Fruit fly (Drosophila melanogaster): Measurements from ENCODE around the gene ClpP.

ClpP gene

dm6 chr2L:10333091-10333991, 23.3 kb upstream of the ClpP start, which contains the start of gene GATAd:
Gene GATAd, plus strand, starts transcription at chr2L:10333734.
- peak; percentile 38 for TF ChIP-seq pad (GFP tag; optimal IDR thresholded peaks at IDR 0.05)
- no peak for TF ChIP-seq tj (GFP tag; optimal IDR thresholded peaks at IDR 0.05)
- TF ChIP-seq kay (GFP tag; ENCODE audit: borderline replicate concordance), result peak; percentile 98
- TF ChIP-seq bab1 (GFP tag; optimal IDR thresholded peaks at IDR 0.05), result peak; percentile 41
- peak; percentile 30 for TF ChIP-seq CG33017 (tag; optimal IDR thresholded peaks at IDR 0.05)
- peak; percentile 23 for TF ChIP-seq Mnt (GFP tag; optimal IDR thresholded peaks at IDR 0.05)
- no peak for TF ChIP-seq CG7045 (GFP tag; optimal IDR thresholded peaks at IDR 0.05)
- peak; percentile 8 for TF ChIP-seq CG7101 (tag; optimal IDR thresholded peaks at IDR 0.05)
- TF ChIP-seq CG12768 (GFP tag; optimal IDR thresholded peaks at IDR 0.05), result peak; percentile 15

- TF ChIP-seq cnc (optimal IDR thresholded peaks at IDR 0.05), result no peak
- TF ChIP-seq CG12768 (GFP tag; optimal IDR thresholded peaks at IDR 0.05), result no peak
- no peak for TF ChIP-seq CG11617 (GFP tag; optimal IDR thresholded peaks at IDR 0.05)
- TF ChIP-seq CG5204 (GFP tag; optimal IDR thresholded peaks at IDR 0.05), result no peak
- no peak for TF ChIP-seq CG33017 (tag; optimal IDR thresholded peaks at IDR 0.05)
- no peak for TF ChIP-seq toe (GFP tag; optimal IDR thresholded peaks at IDR 0.05)
- TF ChIP-seq Crg-1 (GFP tag; optimal IDR thresholded peaks at IDR 0.05), result no peak
- TF ChIP-seq CG7101 (tag; optimal IDR thresholded peaks at IDR 0.05), result no peak
- TF ChIP-seq CG1620 (GFP tag; optimal IDR thresholded peaks at IDR 0.05), result no peak
- no peak for TF ChIP-seq Hr96 (GFP tag; optimal IDR thresholded peaks at IDR 0.05)
- TF ChIP-seq cic (GFP tag; optimal IDR thresholded peaks at IDR 0.05), result no peak
- TF ChIP-seq bab1 (GFP tag; optimal IDR thresholded peaks at IDR 0.05), result no peak
Measured at dm6 chr2L:10334213-10334612, 22.4 kb upstream of the ClpP start.

- TF ChIP-seq CG33017 (tag; optimal IDR thresholded peaks at IDR 0.05), result peak; percentile 56
- peak; percentile 98 for TF ChIP-seq kay (GFP tag; ENCODE audit: borderline replicate concordance)
- peak; percentile 61 for TF ChIP-seq Crg-1 (GFP tag; optimal IDR thresholded peaks at IDR 0.05)
- TF ChIP-seq CG11617 (GFP tag; optimal IDR thresholded peaks at IDR 0.05), result peak; percentile 68
- TF ChIP-seq bab1 (GFP tag; optimal IDR thresholded peaks at IDR 0.05), result peak; percentile 62
- TF ChIP-seq tj (GFP tag; optimal IDR thresholded peaks at IDR 0.05), result peak; percentile 73
- TF ChIP-seq Clk (GFP tag; optimal IDR thresholded peaks at IDR 0.05), result peak; percentile 59
- TF ChIP-seq CG14711 (tag; optimal IDR thresholded peaks at IDR 0.05), result peak; percentile 43
- peak; percentile 85 for TF ChIP-seq Mnt (GFP tag; optimal IDR thresholded peaks at IDR 0.05)
- TF ChIP-seq CG7045 (GFP tag; optimal IDR thresholded peaks at IDR 0.05), result peak; percentile 62
- TF ChIP-seq ovo (GFP tag; optimal IDR thresholded peaks at IDR 0.05), result peak; percentile 45
- peak; percentile 87 for TF ChIP-seq cic (GFP tag; optimal IDR thresholded peaks at IDR 0.05)
- peak; percentile 44 for TF ChIP-seq pad (GFP tag; optimal IDR thresholded peaks at IDR 0.05)
- TF ChIP-seq CG1620 (GFP tag; optimal IDR thresholded peaks at IDR 0.05), result peak; percentile 28
- TF ChIP-seq CG5204 (GFP tag; optimal IDR thresholded peaks at IDR 0.05), result no peak
- TF ChIP-seq CG7101 (tag; optimal IDR thresholded peaks at IDR 0.05), result peak; percentile 55
- no peak for TF ChIP-seq Hr96 (GFP tag; optimal IDR thresholded peaks at IDR 0.05)
- no peak for TF ChIP-seq cnc (optimal IDR thresholded peaks at IDR 0.05)
- no peak for TF ChIP-seq toe (GFP tag; optimal IDR thresholded peaks at IDR 0.05)
- TF ChIP-seq CG12768 (GFP tag; optimal IDR thresholded peaks at IDR 0.05), result peak; percentile 85
Measured at dm6 chr2L:10334854-10335277, 21.7 kb upstream of the ClpP start.

dm6 chr2L:10339212-10339721, 17.3 kb upstream of the ClpP start, which contains the start of gene SamDC:
Gene SamDC, plus strand, starts transcription at chr2L:10339457.
- TF ChIP-seq ovo (GFP tag; optimal IDR thresholded peaks at IDR 0.05) (no peak), toe (GFP tag; optimal IDR thresholded peaks at IDR 0.05) (no peak), tj (GFP tag; optimal IDR thresholded peaks at IDR 0.05) (no peak), Crg-1 (GFP tag; optimal IDR thresholded peaks at IDR 0.05) (no peak), CG7045 (GFP tag; optimal IDR thresholded peaks at IDR 0.05) (no peak), Mnt (GFP tag; optimal IDR thresholded peaks at IDR 0.05) (peak; percentile 44), CG11617 (GFP tag; optimal IDR thresholded peaks at IDR 0.05) (peak; percentile 15), bab1 (GFP tag; optimal IDR thresholded peaks at IDR 0.05) (peak; percentile 63), CG12768 (GFP tag; optimal IDR thresholded peaks at IDR 0.05) (no peak), CG5204 (GFP tag; optimal IDR thresholded peaks at IDR 0.05) (no peak), Clk (GFP tag; optimal IDR thresholded peaks at IDR 0.05) (no peak), cnc (optimal IDR thresholded peaks at IDR 0.05) (no peak), CG7101 (tag; optimal IDR thresholded peaks at IDR 0.05) (peak; percentile 35), CG33017 (tag; optimal IDR thresholded peaks at IDR 0.05) (no peak), Hr96 (GFP tag; optimal IDR thresholded peaks at IDR 0.05) (no peak), pad (GFP tag; optimal IDR thresholded peaks at IDR 0.05) (peak; percentile 12), kay (GFP tag; ENCODE audit: borderline replicate concordance) (no peak), CG14711 (tag; optimal IDR thresholded peaks at IDR 0.05) (no peak), cic (GFP tag; optimal IDR thresholded peaks at IDR 0.05) (peak; percentile 31), CG1620 (GFP tag; optimal IDR thresholded peaks at IDR 0.05) (peak; percentile 18)

dm6 chr2L:10339841-10340240, 16.8 kb upstream of the ClpP start:
- peak; percentile 72 for TF ChIP-seq kay (GFP tag; ENCODE audit: borderline replicate concordance)
- TF ChIP-seq tj (GFP tag; optimal IDR thresholded peaks at IDR 0.05), result no peak

- no peak for TF ChIP-seq ovo (GFP tag; optimal IDR thresholded peaks at IDR 0.05)
- no peak for TF ChIP-seq cnc (optimal IDR thresholded peaks at IDR 0.05)
- TF ChIP-seq CG14711 (tag; optimal IDR thresholded peaks at IDR 0.05), result peak; percentile 20
- peak; percentile 11 for TF ChIP-seq CG11617 (GFP tag; optimal IDR thresholded peaks at IDR 0.05)
- peak; percentile 62 for TF ChIP-seq bab1 (GFP tag; optimal IDR thresholded peaks at IDR 0.05)
- peak; percentile 40 for TF ChIP-seq CG7101 (tag; optimal IDR thresholded peaks at IDR 0.05)
- TF ChIP-seq Mnt (GFP tag; optimal IDR thresholded peaks at IDR 0.05), result peak; percentile 5
- peak; percentile 5 for TF ChIP-seq CG33017 (tag; optimal IDR thresholded peaks at IDR 0.05)
- TF ChIP-seq toe (GFP tag; optimal IDR thresholded peaks at IDR 0.05), result no peak
- TF ChIP-seq CG1620 (GFP tag; optimal IDR thresholded peaks at IDR 0.05), result no peak
- no peak for TF ChIP-seq Hr96 (GFP tag; optimal IDR thresholded peaks at IDR 0.05)
- TF ChIP-seq tj (GFP tag; optimal IDR thresholded peaks at IDR 0.05), result peak; percentile 11
- no peak for TF ChIP-seq CG7045 (GFP tag; optimal IDR thresholded peaks at IDR 0.05)
- no peak for TF ChIP-seq Clk (GFP tag; optimal IDR thresholded peaks at IDR 0.05)
- no peak for TF ChIP-seq cic (GFP tag; optimal IDR thresholded peaks at IDR 0.05)
- peak; percentile 66 for TF ChIP-seq kay (GFP tag; ENCODE audit: borderline replicate concordance)
- TF ChIP-seq pad (GFP tag; optimal IDR thresholded peaks at IDR 0.05), result no peak
- no peak for TF ChIP-seq CG5204 (GFP tag; optimal IDR thresholded peaks at IDR 0.05)
- TF ChIP-seq CG12768 (GFP tag; optimal IDR thresholded peaks at IDR 0.05), result no peak
- TF ChIP-seq Crg-1 (GFP tag; optimal IDR thresholded peaks at IDR 0.05), result no peak
Measured at dm6 chr2L:10341405-10341804, 15.2 kb upstream of the ClpP start, which contains the start of gene CG31715. Gene CG31715, plus strand, starts transcription at chr2L:10341616.

Data from whole organism, adult.